Fruit fly (Drosophila melanogaster) whole organism, prepupa: ENCODE measurements around the gene wek.

Experiments used
- CG8119 ChIP-seq: fragments of 200-800 bp; sonication (Bioruptor generic); IDR thresholded peaks from 3 replicates; pipeline ENCODE4 v1.3.6; 2022; ENCODE audit warnings: missing biosample characterization, missing genetic modification characterization
- Ets21C ChIP-seq: fragments of 200-800 bp; sonication (Bioruptor generic); optimal IDR thresholded peaks from 3 replicates; lab custom pipeline; 2016; ENCODE audit warnings: missing biosample characterization, missing genetic modification characterization
- Hr39 ChIP-seq: fragments of 200-800 bp; sonication (Bioruptor generic); optimal IDR thresholded peaks from 2 replicates; lab custom pipeline; 2016; ENCODE audit warnings: missing biosample characterization, missing genetic modification characterization
- OdsH ChIP-seq: fragments of 200-800 bp; sonication (Bioruptor generic); optimal IDR thresholded peaks from 3 replicates; lab custom pipeline; 2016; ENCODE audit warnings: missing biosample characterization, missing genetic modification characterization

DNA sequence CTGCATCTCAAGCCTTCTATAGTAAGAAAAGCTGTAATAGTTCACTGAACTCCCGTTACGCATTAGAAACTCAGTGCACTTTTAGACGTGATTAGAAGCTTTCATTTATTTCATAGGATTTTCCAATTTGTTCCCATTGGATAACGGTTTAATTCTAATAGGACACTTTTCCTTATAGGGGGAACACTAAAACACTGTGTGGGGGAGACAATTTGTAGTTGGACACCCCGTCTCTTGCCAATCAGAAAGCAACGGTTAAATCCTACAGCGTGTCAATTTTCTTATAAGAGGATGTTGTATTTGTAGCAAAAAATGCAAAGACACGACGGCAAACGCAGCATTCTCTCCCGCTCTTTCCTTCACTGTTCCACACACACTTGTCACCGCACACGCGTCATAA lies 22.2 kb downstream of the wek start:
- no peak for TF ChIP-seq Hr39 (GFP tag; lab: Kevin White, UChicago)
- no peak for TF ChIP-seq OdsH
- no peak for TF ChIP-seq Ets21C (GFP tag; lab: Kevin White, UChicago)
- no peak for TF ChIP-seq CG8119 (GFP tag; lab: Robert Waterston, UW)
